Fruit fly (Drosophila melanogaster) whole organism, embryonic: Measurements from ENCODE around the gene Uba4.

ENCODE experiments used
- Bgb ChIP-seq: fragments of 200-800 bp; sonication (Bioruptor generic); IDR thresholded peaks from 2 replicates; pipeline ENCODE4 v1.3.6; 2022; ENCODE audit warnings: missing biosample characterization, missing genetic modification characterization; ENCODE audit not compliant: partially characterized antibody
- CG11456 ChIP-seq: fragments of 200-800 bp; sonication (Bioruptor generic); IDR thresholded peaks from 3 replicates; pipeline ENCODE4 v1.3.6; 2022; ENCODE audit warnings: missing biosample characterization, missing genetic modification characterization
- CG11560 ChIP-seq: fragments of 200-800 bp; sonication (Bioruptor generic); IDR thresholded peaks from 3 replicates; pipeline ENCODE4 v1.3.6; 2022; ENCODE audit warnings: missing biosample characterization, missing genetic modification characterization
- CG11695 ChIP-seq: fragments of 200-800 bp; sonication (Bioruptor generic); IDR thresholded peaks from 3 replicates; pipeline ENCODE4 v1.3.6; 2022; ENCODE audit warnings: missing biosample characterization, missing genetic modification characterization
- CG12155 ChIP-seq: fragments of 200-800 bp; sonication (Bioruptor generic); optimal IDR thresholded peaks from 3 replicates; lab custom pipeline; 2016; ENCODE audit warnings: missing biosample characterization, missing genetic modification characterization
- CG12299 ChIP-seq: fragments of 200-800 bp; sonication (Bioruptor generic); optimal IDR thresholded peaks from 2 replicates; lab custom pipeline; 2018; ENCODE audit warnings: missing biosample characterization, mild to moderate bottlenecking, missing genetic modification characterization
- CG12391 ChIP-seq: fragments of 200-800 bp; sonication (Bioruptor generic); optimal IDR thresholded peaks from 3 replicates; lab custom pipeline; 2018; ENCODE audit warnings: missing biosample characterization, mild to moderate bottlenecking, missing genetic modification characterization, moderate library complexity
- CG13296 ChIP-seq: fragments of 200-800 bp; sonication (Bioruptor generic); optimal IDR thresholded peaks from 3 replicates; lab custom pipeline; 2018; ENCODE audit warnings: missing biosample characterization, mild to moderate bottlenecking, missing genetic modification characterization
- CG13624 ChIP-seq: fragments of 200-800 bp; sonication (Bioruptor generic); optimal IDR thresholded peaks from 2 replicates; lab custom pipeline; 2016; ENCODE audit warnings: missing biosample characterization, missing genetic modification characterization
- CG14667 ChIP-seq: fragments of 200-800 bp; sonication (Bioruptor generic); IDR thresholded peaks from 2 replicates; pipeline ENCODE4 v1.3.6; 2022; ENCODE audit warnings: missing biosample characterization, missing genetic modification characterization
- CG1529 ChIP-seq: fragments of 200-800 bp; sonication (Bioruptor generic); optimal IDR thresholded peaks from 3 replicates; lab custom pipeline; 2018; ENCODE audit warnings: missing biosample characterization, missing genetic modification characterization
- CG15696 ChIP-seq: fragments of 200-800 bp; sonication (Bioruptor generic); optimal IDR thresholded peaks from 2 replicates; lab custom pipeline; 2019; ENCODE audit warnings: missing biosample characterization, mild to moderate bottlenecking, missing genetic modification characterization, moderate library complexity
- CG17186 ChIP-seq: fragments of 200-800 bp; sonication (Bioruptor generic); optimal IDR thresholded peaks from 3 replicates; lab custom pipeline; 2017; ENCODE audit warnings: missing biosample characterization, missing genetic modification reagents, missing genetic modification characterization
- CG2202 ChIP-seq: fragments of 200-800 bp; sonication (Bioruptor generic); optimal IDR thresholded peaks from 2 replicates; lab custom pipeline; 2018; ENCODE audit warnings: missing biosample characterization, mild to moderate bottlenecking, missing genetic modification characterization
- CG3281 ChIP-seq: fragments of 200-800 bp; sonication (Bioruptor generic); optimal IDR thresholded peaks from 3 replicates; lab custom pipeline; 2017; ENCODE audit warnings: missing biosample characterization, mild to moderate bottlenecking, missing genetic modification characterization
- CG4424 ChIP-seq: fragments of 200-800 bp; sonication (Bioruptor generic); optimal IDR thresholded peaks from 3 replicates; lab custom pipeline; 2016; ENCODE audit warnings: missing biosample characterization, missing genetic modification characterization
- CG7745 ChIP-seq: fragments of 200-800 bp; sonication (Bioruptor generic); optimal IDR thresholded peaks from 2 replicates; lab custom pipeline; 2018; ENCODE audit warnings: missing biosample characterization, mild to moderate bottlenecking, missing genetic modification characterization, moderate library complexity
- CG8924 ChIP-seq: fragments of 200-800 bp; optimal IDR thresholded peaks from 3 replicates; lab custom pipeline; 2019; ENCODE audit warnings: missing biosample characterization, mild to moderate bottlenecking, missing genetic modification characterization, moderate library complexity
- CG9932 ChIP-seq: fragments of 200-800 bp; sonication (Bioruptor generic); IDR thresholded peaks from 2 replicates; pipeline ENCODE4 v1.3.6; 2022; ENCODE audit warnings: missing biosample characterization, missing genetic modification characterization
- CoRest ChIP-seq: fragments of 200-800 bp; sonication (Bioruptor generic); optimal IDR thresholded peaks from 3 replicates; lab custom pipeline; 2018; ENCODE audit warnings: missing biosample characterization, mild to moderate bottlenecking, missing genetic modification characterization, moderate library complexity
- Dbx ChIP-seq: fragments of 200-800 bp; sonication (Bioruptor generic); IDR thresholded peaks from 3 replicates; pipeline ENCODE4 v1.3.6; 2022; ENCODE audit warnings: missing biosample characterization, missing genetic modification characterization
- Dfd ChIP-seq, 2 experiments: fragments of >200 bp; optimal IDR thresholded peaks; 2 replicates each; lab custom pipeline; 2017; ENCODE audit warnings: missing biosample characterization in 2 of 2, missing genetic modification characterization in 2 of 2
- HmgD ChIP-seq: fragments of 200-800 bp; sonication (Bioruptor generic); optimal IDR thresholded peaks from 3 replicates; lab custom pipeline; 2016; ENCODE audit warnings: missing biosample characterization, missing genetic modification characterization
- HmgZ ChIP-seq: fragments of 200-800 bp; sonication (Bioruptor generic); optimal IDR thresholded peaks from 2 replicates; lab custom pipeline; 2018; ENCODE audit warnings: missing biosample characterization, mild to moderate bottlenecking, missing genetic modification characterization
- Hsf ChIP-seq: fragments of 200-800 bp; sonication (Bioruptor generic); optimal IDR thresholded peaks from 3 replicates; lab custom pipeline; 2016; ENCODE audit warnings: missing biosample characterization, missing genetic modification characterization
- Mrtf ChIP-seq: fragments of 200-800 bp; sonication (Bioruptor generic); IDR thresholded peaks from 3 replicates; pipeline ENCODE4 v1.3.6; 2022; ENCODE audit warnings: missing biosample characterization, missing genetic modification characterization
- Oli ChIP-seq: fragments of 200-800 bp; sonication (Bioruptor generic); optimal IDR thresholded peaks from 2 replicates; lab custom pipeline; 2018; ENCODE audit warnings: missing biosample characterization, mild to moderate bottlenecking, missing genetic modification characterization, moderate library complexity
- Scr ChIP-seq: fragments of 200-800 bp; sonication (Bioruptor generic); IDR thresholded peaks from 2 replicates; pipeline ENCODE4 v1.3.6; 2022; ENCODE audit warnings: missing biosample characterization, missing genetic modification characterization; ENCODE audit not compliant: partially characterized antibody
- TFAM ChIP-seq: fragments of 200-800 bp; sonication (Bioruptor generic); optimal IDR thresholded peaks from 2 replicates; lab custom pipeline; 2017; ENCODE audit warnings: missing biosample characterization, missing genetic modification characterization, inconsistent platforms
- Trl ChIP-seq, 3 experiments: fragments of >200 bp in 2 of 3; fragments of 200-800 bp in 1 of 3; sonication (Bioruptor generic) in 1 of 3; optimal IDR thresholded peaks; 2 replicates in 1 of 3; 3 replicates in 2 of 3; lab custom pipeline; 2016 to 2017; ENCODE audit warnings: missing biosample characterization in 1 of 3, missing genetic modification characterization in 1 of 3
- abd-A ChIP-seq: fragments of 200-800 bp; sonication (Bioruptor generic); optimal IDR thresholded peaks from 3 replicates; lab custom pipeline; 2019; ENCODE audit warnings: missing biosample characterization, mild to moderate bottlenecking, missing genetic modification characterization, moderate library complexity
- ara ChIP-seq: fragments of 200-800 bp; sonication (Bioruptor generic); IDR thresholded peaks from 2 replicates; pipeline ENCODE4 v1.3.6; 2022; ENCODE audit warnings: missing biosample characterization, missing genetic modification characterization
- bsh ChIP-seq, 2 experiments: fragments of 200-800 bp; sonication (Bioruptor generic); optimal IDR thresholded peaks; 2 replicates each; lab custom pipeline; 2017 to 2018; ENCODE audit warnings: mild to moderate bottlenecking in 2 of 2, missing biosample characterization in 2 of 2, missing genetic modification characterization in 2 of 2, moderate library complexity in 1 of 2
- cas ChIP-seq: fragments of 200-800 bp; sonication (Bioruptor generic); IDR thresholded peaks from 2 replicates; pipeline ENCODE4 v1.3.6; 2022; ENCODE audit warnings: missing biosample characterization, missing genetic modification characterization
- crol ChIP-seq: fragments of 200-800 bp; sonication (Bioruptor generic); IDR thresholded peaks from 2 replicates; pipeline ENCODE4 v1.3.6; 2022; ENCODE audit warnings: missing biosample characterization, missing genetic modification characterization
- cwo ChIP-seq: fragments of 200-800 bp; sonication (Bioruptor generic); optimal IDR thresholded peaks from 3 replicates; lab custom pipeline; 2017; ENCODE audit warnings: missing biosample characterization, missing genetic modification characterization, mild to moderate bottlenecking, moderate library complexity, missing genetic modification reagents
- danr ChIP-seq: fragments of 200-800 bp; sonication (Bioruptor generic); IDR thresholded peaks from 2 replicates; pipeline ENCODE4 v1.3.6; 2022; ENCODE audit warnings: missing biosample characterization, missing genetic modification characterization
- dmrt11E ChIP-seq: fragments of 200-800 bp; sonication (Bioruptor generic); optimal IDR thresholded peaks from 3 replicates; lab custom pipeline; 2018; ENCODE audit warnings: missing biosample characterization, mild to moderate bottlenecking, missing genetic modification characterization, moderate library complexity
- dpn ChIP-seq, 2 experiments: fragments of 200-800 bp; sonication (Bioruptor generic); optimal IDR thresholded peaks; 3 replicates each; lab custom pipeline; 2016; ENCODE audit warnings: missing biosample characterization in 2 of 2, missing genetic modification characterization in 2 of 2
- gcm ChIP-seq: fragments of 200-800 bp; sonication (Bioruptor generic); optimal IDR thresholded peaks from 2 replicates; lab custom pipeline; 2019; ENCODE audit warnings: missing biosample characterization, mild to moderate bottlenecking, missing genetic modification characterization, moderate library complexity
- onecut ChIP-seq: fragments of 200-800 bp; sonication (Bioruptor generic); IDR thresholded peaks from 2 replicates; pipeline ENCODE4 v1.3.6; 2022; ENCODE audit warnings: missing biosample characterization, missing genetic modification characterization
- otp ChIP-seq: fragments of 200-800 bp; sonication (Bioruptor generic); IDR thresholded peaks from 3 replicates; pipeline ENCODE4, ENCODE4 v1.3.6; 2022; ENCODE audit warnings: missing biosample characterization, missing genetic modification characterization
- pnt ChIP-seq: fragments of 200-800 bp; sonication (Bioruptor generic); optimal IDR thresholded peaks from 3 replicates; lab custom pipeline; 2016; ENCODE audit warnings: missing biosample characterization, missing genetic modification characterization
- rib ChIP-seq: fragments of 200-800 bp; sonication (Bioruptor generic); IDR thresholded peaks from 2 replicates; pipeline ENCODE4 v1.3.6; 2022; ENCODE audit warnings: missing biosample characterization, missing genetic modification characterization
- sd ChIP-seq: fragments of 200-800 bp; sonication (Bioruptor generic); optimal IDR thresholded peaks from 3 replicates; lab custom pipeline; 2018; ENCODE audit warnings: missing biosample characterization, mild to moderate bottlenecking, missing genetic modification characterization, moderate library complexity
- sima ChIP-seq: fragments of 200-800 bp; sonication (Bioruptor generic); optimal IDR thresholded peaks from 2 replicates; lab custom pipeline; 2016; ENCODE audit warnings: missing biosample characterization, missing genetic modification characterization
- sob ChIP-seq: fragments of 200-800 bp; sonication (Bioruptor generic); IDR thresholded peaks from 2 replicates; pipeline ENCODE4 v1.3.6; 2022; ENCODE audit warnings: missing biosample characterization, missing genetic modification characterization
- tio ChIP-seq: fragments of 200-800 bp; sonication (Bioruptor generic); optimal IDR thresholded peaks from 2 replicates; lab custom pipeline; 2017; ENCODE audit warnings: missing biosample characterization, missing genetic modification characterization, inconsistent platforms
- ttk ChIP-seq: fragments of 200-800 bp; sonication (Bioruptor generic); IDR thresholded peaks from 2 replicates; pipeline ENCODE4 v2.1.2; 2022; ENCODE audit warnings: missing biosample characterization, missing genetic modification characterization
- z ChIP-seq: fragments of 200-800 bp; sonication (Bioruptor generic); IDR thresholded peaks from 3 replicates; pipeline ENCODE4 v1.3.6; 2022; ENCODE audit warnings: missing biosample characterization, missing genetic modification characterization
- zf30C ChIP-seq: fragments of 200-800 bp; sonication (Bioruptor generic); optimal IDR thresholded peaks from 3 replicates; lab custom pipeline; 2018; ENCODE audit warnings: missing biosample characterization, mild to moderate bottlenecking, missing genetic modification characterization

Gene Uba4

DNA sequence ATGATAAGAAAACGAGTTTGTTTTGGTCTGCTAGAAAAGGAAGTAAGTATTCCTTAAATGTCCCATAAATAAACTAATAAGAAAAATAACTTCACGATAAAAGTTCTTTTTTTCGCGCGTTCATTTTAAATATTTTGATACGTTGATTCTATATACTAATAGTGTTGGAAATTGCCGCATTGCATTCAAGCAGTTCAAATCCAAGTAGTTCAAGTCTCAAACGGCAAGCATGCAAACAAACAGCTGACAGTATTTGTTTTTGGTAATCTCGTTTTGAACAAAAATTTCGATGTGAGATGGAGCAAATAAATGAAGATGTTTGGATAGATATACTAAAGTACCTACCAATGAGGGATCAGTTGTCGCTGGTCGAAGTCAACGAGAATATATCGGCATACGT, 28.5 kb upstream of the Uba4 start, which contains the start of gene CG13088 (continued):
- no peak for TF ChIP-seq zf30C (GFP tag; lab: Kevin White, UChicago)
- TF ChIP-seq sd (tag; lab: Kevin White, UChicago): no peak
- no peak for TF ChIP-seq Mrtf (GFP tag; lab: Robert Waterston, UW)
- no peak for TF ChIP-seq onecut (GFP tag; lab: Robert Waterston, UW)
- TF ChIP-seq sob: peak; percentile 68
- no peak for TF ChIP-seq sima (GFP tag; lab: Kevin White, UChicago)
- no peak for TF ChIP-seq cwo (GFP tag; lab: Kevin White, UChicago)
- TF ChIP-seq Trl (optimal IDR thresholded peaks at IDR 0.05; lab: Kevin White, UChicago): no peak
- peak; percentile 33 for TF ChIP-seq Trl (GFP tag; optimal IDR thresholded peaks at IDR 0.05; lab: Kevin White, UChicago)
- no peak for TF ChIP-seq CG11695 (GFP tag; lab: Robert Waterston, UW)
- TF ChIP-seq CG13624 (GFP tag; lab: Kevin White, UChicago): peak; percentile 64
- no peak for TF ChIP-seq bsh (GFP tag; optimal IDR thresholded peaks at IDR 0.05; lab: Kevin White, UChicago)
- no peak for TF ChIP-seq CG4424 (GFP tag; lab: Kevin White, UChicago)
- TF ChIP-seq ara (GFP tag; lab: Robert Waterston, UW): no peak
- no peak for TF ChIP-seq CG8924 (tag; lab: Kevin White, UChicago)
- no peak for TF ChIP-seq tio (GFP tag; lab: Kevin White, UChicago)
- TF ChIP-seq CG9932 (GFP tag; lab: Robert Waterston, UW): peak; percentile 58
- peak; percentile 54 for TF ChIP-seq HmgD
- no peak for TF ChIP-seq gcm
- TF ChIP-seq dpn (GFP tag; optimal IDR thresholded peaks at IDR 0.05; lab: Kevin White, UChicago): peak; percentile 33 to 47
- TF ChIP-seq CG15696: no peak
- TF ChIP-seq dmrt11E (tag; lab: Kevin White, UChicago): peak; percentile 23
- no peak for TF ChIP-seq otp
- no peak for TF ChIP-seq CG17186 (GFP tag; lab: Kevin White, UChicago)
- no peak for TF ChIP-seq ttk (GFP tag; lab: Robert Waterston, UW)
- TF ChIP-seq CoRest (tag; lab: Kevin White, UChicago): peak; percentile 56
- peak; percentile 36 for TF ChIP-seq Hsf (GFP tag; lab: Kevin White, UChicago)
- no peak for TF ChIP-seq CG11560 (tag; lab: Robert Waterston, UW)
- TF ChIP-seq z: no peak
- TF ChIP-seq CG2202 (tag; lab: Kevin White, UChicago): no peak
- no peak for TF ChIP-seq rib
- 0 out of 3 replicates have a peak, but pooled peaks have one; percentile 21 for TF ChIP-seq Dbx (GFP tag; lab: Robert Waterston, UW)
- peak; percentile 82 for TF ChIP-seq HmgZ (tag; lab: Kevin White, UChicago)
- no peak for TF ChIP-seq CG3281 (GFP tag; lab: Kevin White, UChicago)
- TF ChIP-seq crol: no peak
- no peak for TF ChIP-seq CG14667 (GFP tag; lab: Robert Waterston, UW)
- no peak for TF ChIP-seq danr (GFP tag; lab: Robert Waterston, UW)
- peak in 1 of 2 experiments; percentile 5 for TF ChIP-seq Dfd (GFP tag; optimal IDR thresholded peaks at IDR 0.05; lab: Kevin White, UChicago)
- peak; percentile 45; the same call in 1 of the 2 replicates for TF ChIP-seq Bgb (GFP tag; lab: Robert Waterston, UW)
- no peak for TF ChIP-seq TFAM (GFP tag; lab: Kevin White, UChicago)
- no peak for TF ChIP-seq CG13296
- no peak for TF ChIP-seq abd-A (tag; lab: Kevin White, UChicago)
- TF ChIP-seq CG12299: no peak
- no peak for TF ChIP-seq cas (GFP tag; lab: Robert Waterston, UW)
- TF ChIP-seq CG12391 (tag; lab: Kevin White, UChicago): no peak
- no peak for TF ChIP-seq CG1529
- peak; percentile 47; the same call in 1 of the 3 replicates for TF ChIP-seq CG11456
- TF ChIP-seq CG12155 (GFP tag; lab: Kevin White, UChicago): peak; percentile 42
- TF ChIP-seq pnt (GFP tag; lab: Kevin White, UChicago): no peak
- TF ChIP-seq Scr (GFP tag; lab: Robert Waterston, UW): no peak
- no peak for TF ChIP-seq Oli (tag; lab: Kevin White, UChicago)
- no peak for TF ChIP-seq CG7745 (tag; lab: Kevin White, UChicago)
